Worm (Caenorhabditis elegans) whole organism, L3 larva: ENCODE results near the gene F17E5.2.

ENCODE experiments used
- aly-2 ChIP-seq: fragments of 150-350 bp; optimal IDR thresholded peaks from 2 replicates; lab custom pipeline; 2014; ENCODE audit warnings: missing biosample characterization, missing genetic modification characterization
- ama-1 ChIP-seq: fragments of 150-350 bp; optimal IDR thresholded peaks from 2 replicates; lab custom pipeline; 2018
- ceh-16 ChIP-seq: sonication (generic microtip); optimal IDR thresholded peaks from 2 replicates; lab custom pipeline; 2017; ENCODE audit warnings: missing biosample characterization, missing genetic modification characterization
- ceh-28 ChIP-seq: fragments of 150-350 bp; optimal IDR thresholded peaks from 2 replicates; lab custom pipeline; 2014; ENCODE audit warnings: missing biosample characterization, missing genetic modification reagents, missing genetic modification characterization
- ceh-82 ChIP-seq: fragments of 150-350 bp; optimal IDR thresholded peaks from 2 replicates; lab custom pipeline; 2014; ENCODE audit warnings: missing biosample characterization, missing genetic modification characterization
- ceh-9 ChIP-seq: sonication (generic microtip); optimal IDR thresholded peaks from 2 replicates; lab custom pipeline; 2018; ENCODE audit warnings: missing biosample characterization, missing genetic modification characterization
- daf-12 ChIP-seq: fragments of 150-350 bp; optimal IDR thresholded peaks from 2 replicates; lab custom pipeline; 2014; ENCODE audit warnings: missing biosample characterization, missing genetic modification reagents, missing genetic modification characterization
- egl-27 ChIP-seq: sonication (generic microtip); optimal IDR thresholded peaks from 4 replicates; lab custom pipeline; 2017; ENCODE audit warnings: missing biosample characterization, missing genetic modification reagents, missing genetic modification characterization
- egl-5 ChIP-seq: fragments of 150-350 bp; optimal IDR thresholded peaks from 2 replicates; lab custom pipeline; 2017; ENCODE audit warnings: missing biosample characterization, missing genetic modification reagents, missing genetic modification characterization, inconsistent platforms
- elt-1 ChIP-seq: fragments of 150-350 bp; optimal IDR thresholded peaks from 2 replicates; lab custom pipeline; 2014; ENCODE audit warnings: missing biosample characterization, missing genetic modification characterization
- elt-2 ChIP-seq: sonication (generic microtip); optimal IDR thresholded peaks from 2 replicates; lab custom pipeline; 2016; ENCODE audit warnings: missing genetic modification reagents, mild to moderate bottlenecking, missing genetic modification characterization, missing compliant biosample characterization
- elt-3 ChIP-seq, 3 experiments: fragments of 150-350 bp in 1 of 3; sonication (generic microtip) in 2 of 3; optimal IDR thresholded peaks; 2 replicates in 2 of 3; 4 replicates in 1 of 3; lab custom pipeline; 2014 to 2017; ENCODE audit warnings: missing biosample characterization in 3 of 3, missing genetic modification characterization in 3 of 3
- fkh-10 ChIP-seq: sonication (generic microtip); optimal IDR thresholded peaks from 2 replicates; lab custom pipeline; 2017; ENCODE audit warnings: missing biosample characterization, missing genetic modification reagents, missing genetic modification characterization
- fkh-2 ChIP-seq: fragments of 150-350 bp; optimal IDR thresholded peaks from 2 replicates; lab custom pipeline; 2014; ENCODE audit warnings: missing biosample characterization, missing genetic modification reagents, missing genetic modification characterization
- fos-1 ChIP-seq: fragments of 150-350 bp; optimal IDR thresholded peaks from 2 replicates; lab custom pipeline; 2014; ENCODE audit warnings: missing biosample characterization, missing genetic modification characterization
- hmg-11 ChIP-seq: sonication (generic microtip); optimal IDR thresholded peaks from 2 replicates; lab custom pipeline; 2016; ENCODE audit warnings: missing genetic modification characterization, missing compliant biosample characterization
- jun-1 ChIP-seq: fragments of 150-350 bp; optimal IDR thresholded peaks from 2 replicates; lab custom pipeline; 2014; ENCODE audit warnings: missing biosample characterization, missing genetic modification reagents, missing genetic modification characterization
- lin-15B ChIP-seq: fragments of 150-350 bp; optimal IDR thresholded peaks from 2 replicates; lab custom pipeline; 2014; ENCODE audit warnings: missing biosample characterization, missing genetic modification characterization
- lin-39 ChIP-seq: fragments of 150-350 bp; optimal IDR thresholded peaks from 2 replicates; lab custom pipeline; 2018; ENCODE audit warnings: missing biosample characterization, missing genetic modification reagents, missing genetic modification characterization
- lsy-12 ChIP-seq: sonication (generic microtip); optimal IDR thresholded peaks from 2 replicates; lab custom pipeline; 2016; ENCODE audit warnings: mild to moderate bottlenecking, missing genetic modification characterization, missing compliant biosample characterization
- mml-1 ChIP-seq: fragments of 150-350 bp; sonication (generic microtip); optimal IDR thresholded peaks from 3 replicates; lab custom pipeline; 2014; ENCODE audit warnings: missing biosample characterization, missing genetic modification characterization
- nfya-1 ChIP-seq: sonication (generic microtip); optimal IDR thresholded peaks from 2 replicates; lab custom pipeline; 2017; ENCODE audit warnings: missing genetic modification characterization, mild to moderate bottlenecking, missing compliant biosample characterization, antibody characterized with exemption, moderate library complexity; ENCODE audit not compliant: insufficient read depth
- nhr-11 ChIP-seq: fragments of 150-350 bp; optimal IDR thresholded peaks from 2 replicates; lab custom pipeline; 2014; ENCODE audit warnings: missing biosample characterization, missing genetic modification characterization
- nhr-12 ChIP-seq: fragments of 150-350 bp; optimal IDR thresholded peaks from 2 replicates; lab custom pipeline; 2014; ENCODE audit warnings: missing biosample characterization, missing genetic modification characterization
- nhr-23 ChIP-seq: fragments of 150-350 bp; optimal IDR thresholded peaks from 2 replicates; lab custom pipeline; 2014; ENCODE audit warnings: missing biosample characterization, missing genetic modification reagents, missing genetic modification characterization
- nhr-237 ChIP-seq: fragments of 150-350 bp; optimal IDR thresholded peaks from 2 replicates; lab custom pipeline; 2014; ENCODE audit warnings: missing biosample characterization, missing genetic modification characterization
- nhr-43 ChIP-seq: sonication (generic microtip); optimal IDR thresholded peaks from 2 replicates; lab custom pipeline; 2016; ENCODE audit warnings: mild to moderate bottlenecking, missing genetic modification characterization, missing compliant biosample characterization; ENCODE audit not compliant: poor library complexity, severe bottlenecking
- nhr-67 ChIP-seq: fragments of 150-350 bp; optimal IDR thresholded peaks from 2 replicates; lab custom pipeline; 2014; ENCODE audit warnings: missing biosample characterization, missing genetic modification characterization
- nhr-77 ChIP-seq: fragments of 150-350 bp; optimal IDR thresholded peaks from 2 replicates; lab custom pipeline; 2014; ENCODE audit warnings: missing biosample characterization, missing genetic modification characterization
- pqm-1 ChIP-seq: fragments of 150-350 bp; optimal IDR thresholded peaks from 2 replicates; lab custom pipeline; 2017; ENCODE audit warnings: missing biosample characterization, missing genetic modification characterization, inconsistent platforms
- sea-2 ChIP-seq: fragments of 150-350 bp; sonication (generic microtip); optimal IDR thresholded peaks from 4 replicates; lab custom pipeline; 2014; ENCODE audit warnings: missing biosample characterization, missing genetic modification reagents, missing genetic modification characterization
- snpc-4 ChIP-seq: fragments of 150-350 bp; optimal IDR thresholded peaks from 2 replicates; lab custom pipeline; 2014; ENCODE audit warnings: missing biosample characterization, missing genetic modification characterization
- tbx-2 ChIP-seq: sonication (generic microtip); optimal IDR thresholded peaks from 2 replicates; lab custom pipeline; 2016; ENCODE audit warnings: mild to moderate bottlenecking, missing genetic modification characterization, missing compliant biosample characterization
- unc-39 ChIP-seq: sonication (generic microtip); optimal IDR thresholded peaks from 4 replicates; lab custom pipeline; 2017; ENCODE audit warnings: missing biosample characterization, missing genetic modification characterization
- unc-62 ChIP-seq: fragments of 150-350 bp; sonication (generic microtip); optimal IDR thresholded peaks from 4 replicates; lab custom pipeline; 2014; ENCODE audit warnings: missing biosample characterization, missing genetic modification reagents, missing genetic modification characterization
- zag-1 ChIP-seq: fragments of 150-350 bp; optimal IDR thresholded peaks from 2 replicates; lab custom pipeline; 2014; ENCODE audit warnings: missing biosample characterization, missing genetic modification characterization
- ztf-11 ChIP-seq: fragments of 150-350 bp; optimal IDR thresholded peaks from 2 replicates; lab custom pipeline; 2014; ENCODE audit warnings: missing biosample characterization, missing genetic modification characterization
- ztf-4 ChIP-seq: fragments of 150-350 bp; optimal IDR thresholded peaks from 2 replicates; lab custom pipeline; 2014; ENCODE audit warnings: missing biosample characterization, missing genetic modification characterization

Gene F17E5.2

DNA sequence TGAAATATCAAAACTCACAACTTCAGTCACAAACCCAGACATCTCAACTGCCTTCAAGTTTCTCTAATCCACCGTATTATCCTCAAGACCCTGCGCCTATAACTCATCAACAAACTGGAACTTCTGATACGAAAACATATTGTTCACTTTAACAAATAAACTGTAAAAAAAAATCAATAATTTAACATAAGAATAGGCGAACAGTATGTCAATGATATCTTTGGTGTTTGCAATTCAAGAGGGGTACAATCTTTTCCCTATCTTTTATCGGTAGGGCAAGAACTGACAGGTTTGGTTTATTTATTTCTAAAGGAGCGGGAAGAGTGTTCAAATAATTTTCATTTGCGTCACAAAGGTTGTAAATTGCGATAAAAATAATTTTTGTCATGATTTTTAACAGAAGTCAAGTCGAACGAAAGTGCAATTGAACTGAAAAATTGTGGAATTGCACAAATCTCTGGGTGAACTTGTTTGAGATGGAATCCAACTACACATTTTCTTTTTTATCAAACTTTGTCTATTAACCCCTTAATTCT, 31.0 kb upstream of the F17E5.2 start (continued):
- TF ChIP-seq ceh-82 (tag; lab: Kevin White, UChicago), result peak; percentile 96
- TF ChIP-seq mml-1, result no peak

DNA sequence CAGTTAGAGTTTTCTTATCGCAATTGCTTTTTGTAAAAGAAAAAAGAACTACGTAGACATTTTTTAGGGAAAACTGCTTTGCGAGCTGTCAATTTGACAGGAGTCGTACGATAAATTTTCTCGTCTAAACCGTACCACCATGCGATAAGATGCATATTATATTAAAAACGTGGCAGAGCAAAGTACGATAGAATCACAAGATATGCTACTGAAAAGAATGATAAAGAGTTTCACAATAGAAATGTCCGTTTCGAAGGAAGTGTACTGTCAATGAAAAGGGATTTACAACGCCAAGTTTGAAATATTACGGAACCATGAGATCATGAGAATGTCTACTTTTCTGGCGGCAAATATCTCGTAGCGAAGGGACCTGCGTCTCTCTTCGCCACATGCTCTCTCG, 29.3 kb upstream of the F17E5.2 start, which contains the start of gene F19H6.5:
F19H6.5 (minus strand) TSS at position 101 of the 400 bp plus-strand sequence.
- TF ChIP-seq ceh-82 (tag; lab: Kevin White, UChicago) (no peak), fkh-2 (tag; lab: Kevin White, UChicago) (no peak), hmg-11 (tag; lab: Kevin White, UChicago) (no peak), lin-15B (no peak), lin-39 (tag; lab: Kevin White, UChicago) (no peak), nhr-12 (tag; lab: Kevin White, UChicago) (no peak), nhr-11 (tag; lab: Kevin White, UChicago) (no peak), ztf-4 (tag; lab: Kevin White, UChicago) (no peak), ceh-9 (tag; lab: Kevin White, UChicago) (no peak), lsy-12 (no peak), nhr-23 (tag; lab: Kevin White, UChicago) (no peak), nhr-77 (tag; lab: Kevin White, UChicago) (no peak), egl-27 (tag; lab: Kevin White, UChicago) (no peak), snpc-4 (tag; lab: Kevin White, UChicago) (no peak), nhr-43 (tag; lab: Kevin White, UChicago) (no peak)

DNA sequence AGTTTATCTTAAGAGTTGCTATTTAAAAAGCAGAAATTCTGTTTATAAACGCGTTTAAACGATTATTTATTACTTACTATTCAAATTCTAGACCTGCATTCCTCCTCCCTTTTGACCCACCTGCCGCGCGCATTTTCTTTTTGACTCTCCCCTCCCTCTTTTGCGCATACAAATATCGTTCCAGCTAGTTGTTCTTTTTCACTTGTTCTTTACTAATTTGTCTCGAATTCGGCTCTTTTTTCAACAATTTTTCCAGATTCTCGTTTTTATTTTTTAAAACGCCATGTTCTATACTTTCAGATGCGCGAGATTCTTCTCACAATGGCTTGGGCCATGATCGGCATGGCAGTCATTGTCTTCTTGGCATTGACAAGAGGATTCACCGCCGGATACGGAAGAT, 28.7 kb upstream of the F17E5.2 start, which contains the start of gene F19H6.4:
F19H6.4 (plus strand) TSS at position 301 of the 400 bp plus-strand sequence.
- no peak for TF ChIP-seq ama-1 (lab: Kevin White, UChicago)
- TF ChIP-seq daf-12 (tag; lab: Kevin White, UChicago), result no peak
- TF ChIP-seq nhr-67 (tag; lab: Kevin White, UChicago), result no peak
- TF ChIP-seq unc-62 (GFP tag; lab: Kevin White, UChicago), result no peak
- TF ChIP-seq ceh-28 (tag; lab: Kevin White, UChicago), result no peak
- TF ChIP-seq fkh-2 (tag; lab: Kevin White, UChicago), result no peak
- no peak for TF ChIP-seq nhr-23 (tag; lab: Kevin White, UChicago)
- TF ChIP-seq ztf-11, result no peak
- no peak for TF ChIP-seq pqm-1 (tag; lab: Kevin White, UChicago)

DNA sequence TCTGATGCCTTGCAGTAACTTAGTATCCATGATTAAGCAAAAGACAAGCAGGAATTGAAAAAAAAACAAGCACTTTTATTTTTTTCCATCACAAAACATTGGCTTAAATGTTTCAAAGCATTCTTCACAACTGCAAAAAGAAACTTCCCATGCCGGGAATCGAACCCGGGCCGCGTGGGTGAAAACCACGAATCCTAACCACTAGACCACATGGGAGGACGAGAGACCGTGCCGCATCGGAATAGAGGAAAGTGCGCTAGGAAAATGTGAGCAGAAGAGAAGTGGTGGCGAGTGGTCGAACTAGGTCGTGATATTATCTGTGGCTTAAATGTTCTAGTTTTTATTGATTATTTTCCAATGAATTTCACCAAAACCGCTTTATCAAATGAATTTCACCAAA, 26.6 kb upstream of the F17E5.2 start:
- no peak for TF ChIP-seq lsy-12
- peak; percentile 87 for TF ChIP-seq hmg-11 (tag; lab: Kevin White, UChicago)
- no peak for TF ChIP-seq ceh-9 (tag; lab: Kevin White, UChicago)
- TF ChIP-seq zag-1 (tag; lab: Kevin White, UChicago), result no peak
- no peak for TF ChIP-seq fkh-10
- TF ChIP-seq tbx-2 (tag; lab: Kevin White, UChicago), result peak; percentile 18
- TF ChIP-seq ama-1 (lab: Kevin White, UChicago), result no peak
- TF ChIP-seq nhr-43 (tag; lab: Kevin White, UChicago), result peak; percentile 44
- peak; percentile 39 for TF ChIP-seq lin-39 (tag; lab: Kevin White, UChicago)
- no peak for TF ChIP-seq snpc-4 (tag; lab: Kevin White, UChicago)
- no peak for TF ChIP-seq fos-1 (tag; lab: Kevin White, UChicago)
- TF ChIP-seq nhr-23 (tag; lab: Kevin White, UChicago), result no peak
- TF ChIP-seq pqm-1 (tag; lab: Kevin White, UChicago), result peak; percentile 14
- TF ChIP-seq aly-2 (tag; lab: Kevin White, UChicago), result no peak
- peak; percentile 35 for TF ChIP-seq elt-2 (tag; lab: Kevin White, UChicago)
- TF ChIP-seq ceh-28 (tag; lab: Kevin White, UChicago), result peak; percentile 33
- no peak for TF ChIP-seq ztf-4 (tag; lab: Kevin White, UChicago)

DNA sequence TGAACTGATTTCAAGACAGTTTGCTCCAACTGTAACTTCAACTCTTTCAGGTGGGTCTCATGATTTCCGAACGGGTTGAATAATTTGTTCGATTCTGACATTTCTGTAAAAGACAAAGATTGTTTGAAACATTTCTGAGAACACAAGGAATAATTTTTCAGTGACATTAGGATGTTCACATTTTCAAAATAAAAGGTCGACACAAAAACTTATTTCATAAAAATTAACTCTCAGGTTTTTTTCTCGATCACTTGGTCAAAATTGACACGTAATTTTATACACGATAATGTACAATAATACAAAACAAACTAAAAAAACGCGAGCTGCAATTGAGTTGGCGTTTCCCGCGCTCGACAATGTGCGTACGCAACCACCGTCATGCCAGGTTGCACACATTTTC, 22.7 kb upstream of the F17E5.2 start, which contains the start of gene rif-1.2:
rif-1.2 (minus strand) TSS at position 101 of the 400 bp plus-strand sequence.
- no peak for TF ChIP-seq nhr-43 (tag; lab: Kevin White, UChicago)
- TF ChIP-seq ceh-16 (tag; lab: Kevin White, UChicago), result no peak
- TF ChIP-seq elt-3 (tag; optimal IDR thresholded peaks at IDR 0.05; lab: Kevin White, UChicago), result no peak
- TF ChIP-seq nhr-77 (tag; lab: Kevin White, UChicago), result no peak
- no peak for TF ChIP-seq sea-2
- no peak for TF ChIP-seq elt-1 (tag; lab: Kevin White, UChicago)
- no peak for TF ChIP-seq mml-1
- TF ChIP-seq nhr-237 (tag; lab: Kevin White, UChicago), result no peak
- no peak for TF ChIP-seq nfya-1
- no peak for TF ChIP-seq jun-1 (tag; lab: Kevin White, UChicago)
- no peak for TF ChIP-seq unc-39 (tag; lab: Kevin White, UChicago)
- no peak for TF ChIP-seq egl-5 (tag; lab: Kevin White, UChicago)
- TF ChIP-seq aly-2 (tag; lab: Kevin White, UChicago), result no peak
- no peak for TF ChIP-seq ztf-11
- no peak for TF ChIP-seq ceh-82 (tag; lab: Kevin White, UChicago)
- TF ChIP-seq, all 47 proteins: peak for 0
